Worm (Caenorhabditis elegans): ENCODE data around the gene ZK673.6.

DNA sequence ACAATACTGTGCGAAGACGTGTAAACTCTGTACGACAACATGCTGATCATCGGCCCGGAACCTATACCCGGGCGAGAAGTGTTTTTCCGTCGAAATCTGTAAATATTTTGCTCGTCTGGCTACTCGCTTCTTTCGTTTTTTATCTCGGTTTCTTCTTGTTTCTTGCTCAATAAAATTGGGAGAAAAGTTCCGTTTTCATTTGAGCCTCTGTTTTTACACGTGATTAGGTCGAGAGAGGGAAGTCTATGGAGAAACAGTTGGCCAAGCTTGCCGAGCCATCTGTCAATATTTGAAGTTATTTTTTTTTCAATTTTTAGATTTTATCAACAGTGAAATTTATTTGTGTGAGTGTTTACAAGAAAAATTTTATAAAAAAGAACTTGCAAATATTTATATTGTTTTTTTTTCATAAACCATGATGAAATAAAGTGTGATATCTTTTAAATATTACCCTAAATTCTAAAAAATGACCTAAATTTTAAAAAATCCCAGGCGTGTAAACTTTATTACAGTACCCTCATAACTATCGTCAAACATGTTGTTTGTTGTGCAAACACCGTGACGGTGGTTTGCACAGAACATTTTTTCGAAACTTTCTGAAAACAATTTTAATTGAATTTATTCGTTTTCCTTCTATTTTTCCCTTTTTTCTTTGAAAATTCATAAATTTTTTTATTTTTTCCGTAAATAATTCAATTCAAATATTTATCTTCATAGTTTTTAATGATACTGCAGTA lies 19.0 kb downstream of the ZK673.6 start:
- TF ChIP-seq ztf-29 (GFP tag; IDR thresholded peaks at IDR 0.05) (no peak), T22C8.4 (GFP tag; IDR thresholded peaks at IDR 0.05) (no peak)
